Worm (Caenorhabditis elegans) whole organism, L4 larva: ENCODE data around the gene him-14.
A peak's percentile ranks its signal among the peaks of the same experiment; 100 is the strongest.

ENCODE experiments used
- D1046.2 ChIP-seq: fragments of 200-800 bp; sonication (Bioruptor generic); IDR thresholded peaks from 2 replicates; pipeline ENCODE4 v1.3.6; 2022; ENCODE audit warnings: missing genetic modification characterization, missing compliant biosample characterization
- T20F7.1 ChIP-seq: fragments of 200-800 bp; sonication (Bioruptor generic); optimal IDR thresholded peaks from 2 replicates; lab custom pipeline; 2018; ENCODE audit warnings: mild to moderate bottlenecking, missing genetic modification characterization, missing compliant biosample characterization
- Y5F2A.4 ChIP-seq: fragments of 200-800 bp; sonication (Bioruptor generic); optimal IDR thresholded peaks from 2 replicates; lab custom pipeline; 2018; ENCODE audit warnings: mild to moderate bottlenecking, missing genetic modification characterization, missing compliant biosample characterization
- Y75B8A.6 ChIP-seq: fragments of 200-800 bp; sonication (Bioruptor generic); IDR thresholded peaks from 2 replicates; pipeline ENCODE4 v1.3.6; 2022; ENCODE audit warnings: missing genetic modification reagents, missing genetic modification characterization, missing compliant biosample characterization
- aha-1 ChIP-seq: fragments of 150-350 bp; peaks from one replicate; lab custom pipeline; 2014; ENCODE audit warnings: missing biosample characterization, missing genetic modification characterization
- ama-1 ChIP-seq: fragments of 150-350 bp; optimal IDR thresholded peaks from 2 replicates; lab custom pipeline; 2014; ENCODE audit warnings: inconsistent platforms, mixed read lengths
- arid-1 ChIP-seq: fragments of 200-800 bp; sonication (Bioruptor generic); conservative IDR thresholded peaks from 2 replicates; pipeline ENCODE4 v1.3.6; 2022; ENCODE audit warnings: missing genetic modification reagents, missing genetic modification characterization, missing compliant biosample characterization
- ceh-32 ChIP-seq: sonication (generic microtip); optimal IDR thresholded peaks from 2 replicates; lab custom pipeline; 2016; ENCODE audit warnings: mild to moderate bottlenecking, missing genetic modification characterization, missing compliant biosample characterization; ENCODE audit not compliant: poor library complexity
- ctbp-1 ChIP-seq: fragments of 200-800 bp; sonication (Bioruptor generic); IDR thresholded peaks from 2 replicates; pipeline ENCODE4 v1.3.6; 2022; ENCODE audit warnings: missing genetic modification reagents, missing genetic modification characterization, missing compliant biosample characterization
- daf-16 ChIP-seq, 3 experiments: sonication (generic microtip); optimal IDR thresholded peaks; 2 replicates each; lab custom pipeline; 2016 to 2017; ENCODE audit warnings: missing genetic modification characterization in 3 of 3, missing genetic modification reagents in 3 of 3, mild to moderate bottlenecking in 2 of 3, missing compliant biosample characterization in 2 of 3, missing biosample characterization in 1 of 3, moderate library complexity in 1 of 3
- dmd-6 ChIP-seq: fragments of 200-800 bp; sonication (Bioruptor generic); IDR thresholded peaks from 2 replicates; pipeline ENCODE4 v1.3.6; 2022; ENCODE audit warnings: missing genetic modification reagents, missing genetic modification characterization, missing compliant biosample characterization
- dmd-9 ChIP-seq: fragments of 200-800 bp; sonication (Bioruptor generic); IDR thresholded peaks from 2 replicates; pipeline ENCODE4 v1.3.6; 2022; ENCODE audit warnings: missing genetic modification reagents, missing genetic modification characterization, missing compliant biosample characterization
- dve-1 ChIP-seq: sonication (generic microtip); optimal IDR thresholded peaks from 2 replicates; lab custom pipeline; 2017; ENCODE audit warnings: antibody characterized with exemption, mild to moderate bottlenecking, missing genetic modification characterization, missing compliant biosample characterization; ENCODE audit not compliant: insufficient read depth
- egl-27 ChIP-seq: sonication (generic microtip); optimal IDR thresholded peaks from 3 replicates; lab custom pipeline; 2017; ENCODE audit warnings: missing biosample characterization, missing genetic modification reagents, missing genetic modification characterization
- fos-1 ChIP-seq: fragments of 150-350 bp; optimal IDR thresholded peaks from 2 replicates; lab custom pipeline; 2014; ENCODE audit warnings: missing biosample characterization, missing genetic modification characterization
- gei-8 ChIP-seq: fragments of 200-800 bp; sonication (Bioruptor generic); optimal IDR thresholded peaks from 2 replicates; lab custom pipeline; 2018; ENCODE audit warnings: mild to moderate bottlenecking, missing genetic modification characterization, missing compliant biosample characterization
- lin-29 ChIP-seq: fragments of 200-800 bp; sonication (Bioruptor generic); IDR thresholded peaks from 2 replicates; pipeline ENCODE4 v1.3.6; 2022; ENCODE audit warnings: missing genetic modification reagents, missing genetic modification characterization, missing compliant biosample characterization
- lin-38 ChIP-seq: fragments of 200-800 bp; sonication (Bioruptor generic); IDR thresholded peaks from 2 replicates; pipeline ENCODE4 v1.3.6; 2022; ENCODE audit warnings: missing genetic modification reagents, missing genetic modification characterization, missing compliant biosample characterization
- mes-2 ChIP-seq: sonication (generic microtip); optimal IDR thresholded peaks from 2 replicates; lab custom pipeline; 2016; ENCODE audit warnings: missing genotype, mild to moderate bottlenecking, missing genetic modification characterization, missing compliant biosample characterization; ENCODE audit not compliant: poor library complexity, severe bottlenecking
- mxl-3 ChIP-seq: fragments of 200-800 bp; sonication (Bioruptor generic); optimal IDR thresholded peaks from 2 replicates; lab custom pipeline; 2018; ENCODE audit warnings: mild to moderate bottlenecking, missing genetic modification characterization, missing compliant biosample characterization
- nhr-102 ChIP-seq: sonication (generic microtip); optimal IDR thresholded peaks from 2 replicates; lab custom pipeline; 2016; ENCODE audit warnings: mild to moderate bottlenecking, missing genetic modification characterization, moderate library complexity, missing compliant biosample characterization
- nhr-25 ChIP-seq: sonication (generic microtip); optimal IDR thresholded peaks from 2 replicates; lab custom pipeline; 2017; ENCODE audit warnings: missing genetic modification characterization, mild to moderate bottlenecking, missing compliant biosample characterization, antibody characterized with exemption, moderate library complexity, borderline replicate concordance; ENCODE audit not compliant: insufficient read depth
- nhr-28 ChIP-seq: fragments of 150-350 bp; optimal IDR thresholded peaks from 2 replicates; lab custom pipeline; 2014; ENCODE audit warnings: missing biosample characterization, missing genetic modification characterization
- nhr-41 ChIP-seq: fragments of 200-800 bp; sonication (Bioruptor generic); IDR thresholded peaks from 2 replicates; pipeline ENCODE4 v1.3.6; 2022; ENCODE audit warnings: missing genetic modification reagents, missing genetic modification characterization, missing compliant biosample characterization
- nhr-48 ChIP-seq: sonication (generic microtip); optimal IDR thresholded peaks from 2 replicates; lab custom pipeline; 2016; ENCODE audit warnings: mild to moderate bottlenecking, missing genetic modification characterization, missing compliant biosample characterization
- saeg-2 ChIP-seq: fragments of 200-800 bp; sonication (Bioruptor generic); IDR thresholded peaks from 2 replicates; pipeline ENCODE4 v1.3.6; 2022; ENCODE audit warnings: missing genetic modification reagents, missing genetic modification characterization, missing compliant biosample characterization
- skn-1 ChIP-seq: fragments of 150-350 bp; optimal IDR thresholded peaks from 2 replicates; lab custom pipeline; 2014; ENCODE audit warnings: missing biosample characterization, missing genetic modification characterization
- snpc-1.2 ChIP-seq: fragments of 200-800 bp; sonication (Bioruptor generic); IDR thresholded peaks from 2 replicates; pipeline ENCODE4 v1.3.6; 2022; ENCODE audit warnings: missing genetic modification reagents, missing genetic modification characterization, missing compliant biosample characterization
- unc-62 ChIP-seq, 3 experiments: fragments of 150-350 bp in 1 of 3; sonication (generic microtip); optimal IDR thresholded peaks in 2 of 3; peaks in 1 of 3; 1 replicate in 1 of 3; 2 replicates in 2 of 3; lab custom pipeline; 2014 to 2017; ENCODE audit warnings: missing biosample characterization in 3 of 3, missing genetic modification characterization in 3 of 3, missing genetic modification reagents in 3 of 3, missing genotype in 1 of 3
- zag-1 ChIP-seq: fragments of 150-350 bp; optimal IDR thresholded peaks from 2 replicates; lab custom pipeline; 2014; ENCODE audit warnings: missing biosample characterization, missing genetic modification characterization
- zip-11 ChIP-seq: fragments of 200-800 bp; sonication (Bioruptor generic); IDR thresholded peaks from 2 replicates; pipeline ENCODE4 v1.3.6; 2022; ENCODE audit warnings: missing genetic modification characterization, missing compliant biosample characterization

him-14 gene

DNA sequence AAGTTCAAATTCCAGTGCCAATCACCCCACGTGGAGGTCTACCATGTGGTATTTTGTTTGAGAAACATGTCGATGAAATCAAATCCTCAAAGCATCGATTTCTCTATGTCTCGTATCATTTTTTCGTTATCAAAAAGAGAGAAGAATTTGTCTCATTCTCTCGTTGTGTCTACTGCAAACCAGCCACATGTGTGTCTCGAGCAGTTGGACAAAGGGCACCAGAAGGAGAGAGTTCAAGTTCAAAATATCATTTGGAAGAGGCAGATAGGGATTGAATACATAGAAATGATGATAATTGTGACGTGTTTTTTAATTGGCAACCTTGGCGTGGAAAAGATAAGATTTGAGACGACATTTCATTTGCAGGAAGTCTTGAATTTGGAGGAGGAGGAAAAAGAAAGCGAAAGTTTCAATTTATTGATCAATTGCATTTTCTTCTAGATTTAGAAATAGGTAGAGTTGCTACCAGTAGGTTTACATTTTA lies 10.4 kb downstream of the him-14 start (continued):
- TF ChIP-seq ceh-32 (tag; lab: Kevin White, UChicago): no peak
- TF ChIP-seq daf-16 (GFP tag; optimal IDR thresholded peaks at IDR 0.05; lab: Kevin White, UChicago): peak in 1 of 2 experiments; percentile 10
- peak; percentile 62 for TF ChIP-seq daf-16 (tag; optimal IDR thresholded peaks at IDR 0.05; lab: Kevin White, UChicago)
- TF ChIP-seq dmd-9 (GFP tag; lab: Robert Waterston, UW): no peak
- TF ChIP-seq zag-1 (tag; lab: Kevin White, UChicago): no peak
- TF ChIP-seq zip-11 (GFP tag; lab: Robert Waterston, UW): no peak

DNA sequence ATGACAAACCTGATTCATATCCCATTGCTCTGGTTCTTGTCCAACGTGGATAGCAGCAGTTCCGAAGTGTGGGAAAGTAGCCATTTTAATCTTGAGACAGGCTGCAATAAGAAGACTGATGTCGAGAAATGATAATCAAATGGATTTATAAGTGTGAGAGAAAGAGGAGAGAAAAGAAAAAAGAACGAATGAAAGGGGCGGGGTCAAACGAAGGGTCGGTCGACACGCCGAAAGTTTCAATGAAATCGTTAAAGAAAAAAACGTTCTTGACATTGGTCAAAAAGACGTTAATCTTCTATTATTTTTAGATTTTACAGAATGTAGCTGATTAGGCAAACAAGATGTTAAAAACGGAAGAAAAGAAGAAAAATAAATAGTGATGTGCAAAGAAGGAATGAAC lies 11.9 kb downstream of the him-14 start, which contains the start of gene cth-2:
Gene cth-2, minus strand, starts transcription at position 101 of the 400 bp plus-strand sequence.
- TF ChIP-seq nhr-41 (no peak), gei-8 (GFP tag; lab: Kevin White, UChicago) (no peak), daf-16 (GFP tag; optimal IDR thresholded peaks at IDR 0.05; lab: Kevin White, UChicago) (no peak), daf-16 (tag; optimal IDR thresholded peaks at IDR 0.05; lab: Kevin White, UChicago) (peak; percentile 37), lin-29 (GFP tag; lab: Robert Waterston, UW) (no peak), aha-1 (tag; lab: Kevin White, UChicago) (peak; percentile 3), mxl-3 (GFP tag; lab: Kevin White, UChicago) (peak; percentile 17), dmd-6 (0 out of 2 replicates have a peak, but pooled peaks have one; percentile 6), ama-1 (lab: Kevin White, UChicago) (peak; percentile 19), dve-1 (peak; percentile 32), T20F7.1 (no peak), nhr-28 (tag; lab: Kevin White, UChicago) (peak; percentile 2), Y5F2A.4 (GFP tag; lab: Kevin White, UChicago) (no peak), nhr-25 (tag; lab: Kevin White, UChicago) (peak; percentile 24)

ce11 chrII:7056328-7056727 lies 13.4 kb downstream of the him-14 start:
- TF ChIP-seq lin-38 (GFP tag; lab: Robert Waterston, UW): peak; percentile 14; the same call in 1 of the 2 replicates
- TF ChIP-seq D1046.2 (GFP tag; lab: Robert Waterston, UW): no peak
- TF ChIP-seq unc-62 (GFP tag; optimal IDR thresholded peaks at IDR 0.05 in 1 of 2; lab: Kevin White, UChicago): peak in 1 of 2 experiments; percentile 98
- no peak for TF ChIP-seq unc-62 (tag; optimal IDR thresholded peaks at IDR 0.05; lab: Kevin White, UChicago)
- TF ChIP-seq, all 104 proteins: peak for 2

ce11 chrII:7054987-7055386 lies 14.8 kb downstream of the him-14 start, which contains the start of gene ZK1127.3:
ZK1127.3 (plus strand) TSS chrII:7055287.
- no peak for TF ChIP-seq saeg-2 (GFP tag; lab: Robert Waterston, UW)
- TF ChIP-seq nhr-102 (tag; lab: Kevin White, UChicago): no peak
- no peak for TF ChIP-seq mes-2 (tag; lab: Kevin White, UChicago)
- no peak for TF ChIP-seq egl-27 (tag; lab: Kevin White, UChicago)
- no peak for TF ChIP-seq nhr-48 (tag; lab: Kevin White, UChicago)
- no peak for TF ChIP-seq snpc-1.2
- TF ChIP-seq arid-1: no peak
- TF ChIP-seq fos-1: no peak
- TF ChIP-seq ceh-32 (tag; lab: Kevin White, UChicago): no peak
- TF ChIP-seq aha-1 (tag; lab: Kevin White, UChicago): no peak
- no peak for TF ChIP-seq skn-1 (tag; lab: Kevin White, UChicago)
- no peak for TF ChIP-seq Y75B8A.6
- no peak for TF ChIP-seq ctbp-1 (GFP tag; lab: Robert Waterston, UW)
- TF ChIP-seq, all 104 proteins: peak for 0

- TF ChIP-seq ceh-32 (tag; lab: Kevin White, UChicago): no peak
Observed at ce11 chrII:7053649-7054048, 16.1 kb downstream of the him-14 start, which contains the start of gene ZK1127.4. ZK1127.4 (plus strand) TSS chrII:7053949.
